Worm (Caenorhabditis elegans): ENCODE data around the gene ampd-1.

- no peak for TF ChIP-seq him-1 (tag; optimal IDR thresholded peaks at IDR 0.05)
- TF ChIP-seq rpc-1 (optimal IDR thresholded peaks at IDR 0.05): no peak
- no peak for TF ChIP-seq rpc-1 (tag; optimal IDR thresholded peaks at IDR 0.05)
- no peak for TF ChIP-seq zim-3 (tag; optimal IDR thresholded peaks at IDR 0.05)
- TF ChIP-seq snpc-3.4 (tag; optimal IDR thresholded peaks at IDR 0.05): no peak
- no peak for TF ChIP-seq sea-2 (GFP tag; IDR thresholded peaks at IDR 0.05)
- no peak for TF ChIP-seq die-1 (tag; optimal IDR thresholded peaks at IDR 0.05)
- TF ChIP-seq pha-4 (tag; optimal IDR thresholded peaks at IDR 0.05): no peak
- TF ChIP-seq dpl-1 (GFP tag; optimal IDR thresholded peaks at IDR 0.05): no peak
- TF ChIP-seq ceh-40 (GFP tag; IDR thresholded peaks at IDR 0.05): no peak
These were observed 24.5 kb upstream of the ampd-1 start for ce11 chrII:5178609-5179008.
